Worm (Caenorhabditis elegans) whole organism, early embryonic: ENCODE results near the gene nspa-10.

Source experiments
- ama-1 ChIP-seq: fragments of 150-350 bp; optimal IDR thresholded peaks from 2 replicates; lab custom pipeline; 2014
- ceh-13 ChIP-seq: fragments of 200-800 bp; sonication (Bioruptor generic); optimal IDR thresholded peaks from 2 replicates; lab custom pipeline; 2018; ENCODE audit warnings: mild to moderate bottlenecking, missing genetic modification characterization, missing compliant biosample characterization
- ceh-36 ChIP-seq: sonication (generic microtip); optimal IDR thresholded peaks from 2 replicates; lab custom pipeline; 2016; ENCODE audit warnings: missing genetic modification characterization, inconsistent platforms, missing compliant biosample characterization
- flt-1 ChIP-seq: fragments of 200-800 bp; sonication (Bioruptor generic); IDR thresholded peaks from 2 replicates; pipeline ENCODE4 v1.3.6; 2022; ENCODE audit warnings: missing genetic modification characterization, missing compliant biosample characterization
- sea-1 ChIP-seq: fragments of 200-800 bp; sonication (Bioruptor generic); conservative IDR thresholded peaks from 2 replicates; pipeline ENCODE4 v1.3.6; 2022; ENCODE audit warnings: missing genetic modification characterization, missing compliant biosample characterization
- tbx-11 ChIP-seq: fragments of 200-800 bp; sonication (Bioruptor generic); IDR thresholded peaks from 2 replicates; pipeline ENCODE4 v1.3.6; 2022; ENCODE audit warnings: missing genetic modification characterization, missing compliant biosample characterization
- tbx-37 ChIP-seq: fragments of 200-800 bp; sonication (Bioruptor generic); conservative IDR thresholded peaks from 2 replicates; pipeline ENCODE4 v1.3.6; 2022; ENCODE audit warnings: missing genetic modification reagents, missing genetic modification characterization, missing compliant biosample characterization

- TF ChIP-seq flt-1 (no peak), tbx-37 (GFP tag; lab: Robert Waterston, UW) (no peak), sea-1 (GFP tag; lab: Robert Waterston, UW) (no peak), ceh-36 (tag; lab: Kevin White, UChicago) (no peak), ama-1 (lab: Kevin White, UChicago) (no peak), tbx-11 (GFP tag; lab: Robert Waterston, UW) (no peak), ceh-13 (GFP tag; lab: Kevin White, UChicago) (no peak)
These were observed 16.0 kb downstream of the nspa-10 start, which contains the start of gene unc-61 for ce11 chrV:14734187-14734765.
